Fruit fly (Drosophila melanogaster) whole organism, embryonic: Measurements from ENCODE around the gene mRpL48.

Experiments used
- Blimp-1 ChIP-seq: fragments of 200-800 bp; sonication (Bioruptor generic); optimal IDR thresholded peaks from 3 replicates; lab custom pipeline; 2018; ENCODE audit warnings: missing biosample characterization, missing genetic modification characterization, mild to moderate bottlenecking, moderate library complexity, missing genetic modification reagents
- CG10267 ChIP-seq: fragments of 200-800 bp; sonication (Bioruptor generic); optimal IDR thresholded peaks from 2 replicates; lab custom pipeline; 2018; ENCODE audit warnings: missing biosample characterization, mild to moderate bottlenecking, missing genetic modification characterization, moderate library complexity
- CG11398 ChIP-seq: fragments of 200-800 bp; sonication (Bioruptor generic); optimal IDR thresholded peaks from 2 replicates; lab custom pipeline; 2016; ENCODE audit warnings: missing biosample characterization, missing genetic modification characterization
- CG11695 ChIP-seq: fragments of 200-800 bp; sonication (Bioruptor generic); IDR thresholded peaks from 3 replicates; pipeline ENCODE4 v1.3.6; 2022; ENCODE audit warnings: missing biosample characterization, missing genetic modification characterization
- CG12104 ChIP-seq: fragments of 200-800 bp; sonication (Bioruptor generic); optimal IDR thresholded peaks from 3 replicates; lab custom pipeline; 2016; ENCODE audit warnings: missing biosample characterization, missing genetic modification characterization
- CG12155 ChIP-seq: fragments of 200-800 bp; sonication (Bioruptor generic); optimal IDR thresholded peaks from 3 replicates; lab custom pipeline; 2016; ENCODE audit warnings: missing biosample characterization, missing genetic modification characterization
- CG12659 ChIP-seq: fragments of 200-800 bp; sonication (Bioruptor generic); optimal IDR thresholded peaks from 3 replicates; lab custom pipeline; 2017; ENCODE audit warnings: mild to moderate bottlenecking, missing biosample characterization, missing genetic modification reagents, missing genetic modification characterization
- CG13287 ChIP-seq: fragments of 200-800 bp; sonication (Bioruptor generic); IDR thresholded peaks from 2 replicates; pipeline ENCODE4 v1.3.6; 2022; ENCODE audit warnings: missing biosample characterization, missing genetic modification characterization; ENCODE audit not compliant: partially characterized antibody
- CG14441 ChIP-seq: fragments of 200-800 bp; sonication (Bioruptor generic); IDR thresholded peaks from 2 replicates; pipeline ENCODE4 v1.3.6; 2022; ENCODE audit warnings: missing biosample characterization, missing genetic modification characterization
- CG15696 ChIP-seq: fragments of 200-800 bp; sonication (Bioruptor generic); optimal IDR thresholded peaks from 2 replicates; lab custom pipeline; 2019; ENCODE audit warnings: missing biosample characterization, mild to moderate bottlenecking, missing genetic modification characterization, moderate library complexity
- CG1603 ChIP-seq: fragments of 200-800 bp; sonication (Bioruptor generic); optimal IDR thresholded peaks from 2 replicates; lab custom pipeline; 2019; ENCODE audit warnings: missing biosample characterization, mild to moderate bottlenecking, missing genetic modification characterization, moderate library complexity
- CG34422 ChIP-seq: fragments of 200-800 bp; sonication (Bioruptor generic); IDR thresholded peaks from 3 replicates; pipeline ENCODE4 v1.3.6; 2022; ENCODE audit warnings: missing biosample characterization, missing genetic modification characterization
- CG3726 ChIP-seq: fragments of 200-800 bp; sonication (Bioruptor generic); IDR thresholded peaks from 3 replicates; pipeline ENCODE4, ENCODE4 v1.3.6; 2022; ENCODE audit warnings: missing biosample characterization, missing genetic modification characterization
- CG3847 ChIP-seq: fragments of 200-800 bp; sonication (Bioruptor generic); IDR thresholded peaks from 2 replicates; pipeline ENCODE4 v1.3.6; 2022; ENCODE audit warnings: missing biosample characterization, missing genetic modification characterization
- CG3995 ChIP-seq: fragments of 200-800 bp; sonication (Bioruptor generic); optimal IDR thresholded peaks from 3 replicates; lab custom pipeline; 2016; ENCODE audit warnings: missing biosample characterization, missing genetic modification characterization
- CG4328 ChIP-seq: fragments of 200-800 bp; sonication (Bioruptor generic); optimal IDR thresholded peaks from 3 replicates; lab custom pipeline; 2017; ENCODE audit warnings: missing biosample characterization, missing genetic modification reagents, missing genetic modification characterization
- CG4404 ChIP-seq: fragments of 200-800 bp; sonication (Bioruptor generic); IDR thresholded peaks from 2 replicates; pipeline ENCODE4 v1.3.6; 2022; ENCODE audit warnings: missing biosample characterization, missing genetic modification characterization
- CG4424 ChIP-seq: fragments of 200-800 bp; sonication (Bioruptor generic); optimal IDR thresholded peaks from 3 replicates; lab custom pipeline; 2016; ENCODE audit warnings: missing biosample characterization, missing genetic modification characterization
- CG6765 ChIP-seq: fragments of 200-800 bp; sonication (Bioruptor generic); optimal IDR thresholded peaks from 3 replicates; lab custom pipeline; 2017; ENCODE audit warnings: missing biosample characterization, mild to moderate bottlenecking, missing genetic modification characterization
- CTCF ChIP-seq: fragments of 200-800 bp; sonication (Bioruptor generic); optimal IDR thresholded peaks from 2 replicates; lab custom pipeline; 2017; ENCODE audit warnings: missing biosample characterization, mild to moderate bottlenecking, missing genetic modification characterization, moderate library complexity
- Hey ChIP-seq: fragments of 200-800 bp; sonication (Bioruptor generic); optimal IDR thresholded peaks from 3 replicates; lab custom pipeline; 2018; ENCODE audit warnings: missing biosample characterization, mild to moderate bottlenecking, missing genetic modification characterization
- Lim3 ChIP-seq: fragments of 200-800 bp; sonication (Bioruptor generic); IDR thresholded peaks from 2 replicates; pipeline ENCODE4 v1.3.6; 2022; ENCODE audit warnings: missing biosample characterization, missing genetic modification characterization
- MBD-R2 ChIP-seq: fragments of 200-800 bp; sonication (Bioruptor generic); IDR thresholded peaks from 2 replicates; pipeline ENCODE4 v1.3.6; 2022; ENCODE audit warnings: missing biosample characterization, missing genetic modification characterization
- Oli ChIP-seq: fragments of 200-800 bp; sonication (Bioruptor generic); optimal IDR thresholded peaks from 2 replicates; lab custom pipeline; 2018; ENCODE audit warnings: missing biosample characterization, mild to moderate bottlenecking, missing genetic modification characterization, moderate library complexity
- Rfx ChIP-seq: fragments of 200-800 bp; sonication (Bioruptor generic); IDR thresholded peaks from 2 replicates; pipeline ENCODE4 v1.3.6; 2022; ENCODE audit warnings: missing biosample characterization, missing genetic modification characterization
- Sry-β ChIP-seq: fragments of 200-800 bp; sonication (Bioruptor generic); optimal IDR thresholded peaks from 2 replicates; lab custom pipeline; 2018; ENCODE audit warnings: missing biosample characterization, mild to moderate bottlenecking, missing genetic modification characterization, moderate library complexity
- Vsx1 ChIP-seq: fragments of 200-800 bp; sonication (Bioruptor generic); optimal IDR thresholded peaks from 2 replicates; lab custom pipeline; 2017; ENCODE audit warnings: missing biosample characterization, mild to moderate bottlenecking, missing genetic modification characterization, missing genetic modification reagents
- ab ChIP-seq: fragments of 200-800 bp; sonication (Bioruptor generic); optimal IDR thresholded peaks from 2 replicates; lab custom pipeline; 2016; ENCODE audit warnings: missing biosample characterization, missing genetic modification characterization
- amos ChIP-seq: fragments of 200-800 bp; sonication (Bioruptor generic); IDR thresholded peaks from 2 replicates; pipeline ENCODE4 v1.3.6; 2022; ENCODE audit warnings: missing biosample characterization, missing genetic modification characterization; ENCODE audit not compliant: partially characterized antibody
- ara ChIP-seq: fragments of 200-800 bp; sonication (Bioruptor generic); IDR thresholded peaks from 2 replicates; pipeline ENCODE4 v1.3.6; 2022; ENCODE audit warnings: missing biosample characterization, missing genetic modification characterization
- cg ChIP-seq: fragments of 200-800 bp; sonication (Bioruptor generic); optimal IDR thresholded peaks from 3 replicates; lab custom pipeline; 2019; ENCODE audit warnings: missing biosample characterization, mild to moderate bottlenecking, missing genetic modification characterization, moderate library complexity
- crol ChIP-seq: fragments of 200-800 bp; sonication (Bioruptor generic); IDR thresholded peaks from 2 replicates; pipeline ENCODE4 v1.3.6; 2022; ENCODE audit warnings: missing biosample characterization, missing genetic modification characterization
- crp ChIP-seq, 2 experiments: fragments of 200-800 bp; sonication (Bioruptor generic); optimal IDR thresholded peaks; 2 replicates in 1 of 2; 3 replicates in 1 of 2; lab custom pipeline; 2017; ENCODE audit warnings: missing biosample characterization in 2 of 2, missing genetic modification characterization in 2 of 2, mild to moderate bottlenecking in 1 of 2, moderate library complexity in 1 of 2
- dm ChIP-seq: fragments of 200-800 bp; sonication (Bioruptor generic); optimal IDR thresholded peaks from 3 replicates; lab custom pipeline; 2016; ENCODE audit warnings: missing biosample characterization, missing genetic modification characterization
- grn ChIP-seq: fragments of 200-800 bp; sonication (Bioruptor generic); optimal IDR thresholded peaks from 3 replicates; lab custom pipeline; 2017; ENCODE audit warnings: missing biosample characterization, missing genetic modification characterization
- gsb-n ChIP-seq: fragments of 200-800 bp; sonication (Bioruptor generic); optimal IDR thresholded peaks from 3 replicates; lab custom pipeline; 2018; ENCODE audit warnings: missing biosample characterization, mild to moderate bottlenecking, missing genetic modification characterization
- odd ChIP-seq: fragments of 200-800 bp; sonication (Bioruptor generic); optimal IDR thresholded peaks from 2 replicates; lab custom pipeline; 2017; ENCODE audit warnings: missing biosample characterization, mild to moderate bottlenecking, missing genetic modification characterization
- peb ChIP-seq: fragments of 200-800 bp; sonication (Bioruptor generic); IDR thresholded peaks from 2 replicates; pipeline ENCODE4 v1.3.6; 2022; ENCODE audit warnings: missing biosample characterization, missing genetic modification characterization
- phol ChIP-seq: fragments of 200-800 bp; sonication (Bioruptor generic); optimal IDR thresholded peaks from 3 replicates; lab custom pipeline; 2018; ENCODE audit warnings: missing biosample characterization, mild to moderate bottlenecking, missing genetic modification characterization, moderate library complexity
- pzg ChIP-seq: fragments of 200-800 bp; sonication (Bioruptor generic); optimal IDR thresholded peaks from 3 replicates; lab custom pipeline; 2018; ENCODE audit warnings: missing biosample characterization, mild to moderate bottlenecking, missing genetic modification characterization, moderate library complexity
- ranshi ChIP-seq: fragments of 200-800 bp; sonication (Bioruptor generic); IDR thresholded peaks from 2 replicates; pipeline ENCODE4 v1.3.6; 2022; ENCODE audit warnings: missing biosample characterization, missing genetic modification characterization
- slbo ChIP-seq: fragments of 200-800 bp; sonication (Bioruptor generic); IDR thresholded peaks from 2 replicates; pipeline ENCODE4 v1.3.6; 2022; ENCODE audit warnings: missing biosample characterization, missing genetic modification characterization
- slp2 ChIP-seq: fragments of 200-800 bp; sonication (Bioruptor generic); optimal IDR thresholded peaks from 2 replicates; lab custom pipeline; 2016; ENCODE audit warnings: missing biosample characterization, missing genetic modification characterization
- sna ChIP-seq: fragments of 200-800 bp; sonication (Bioruptor generic); IDR thresholded peaks from 2 replicates; pipeline ENCODE4 v1.3.6; 2022; ENCODE audit warnings: missing biosample characterization, missing genetic modification characterization; ENCODE audit not compliant: partially characterized antibody
- stc ChIP-seq: fragments of 200-800 bp; sonication (Bioruptor generic); IDR thresholded peaks from 2 replicates; pipeline ENCODE4 v1.3.6; 2022; ENCODE audit warnings: missing biosample characterization, missing genetic modification characterization
- stwl ChIP-seq: fragments of 200-800 bp; sonication (Bioruptor generic); optimal IDR thresholded peaks from 3 replicates; lab custom pipeline; 2018; ENCODE audit warnings: missing biosample characterization, mild to moderate bottlenecking, missing genetic modification characterization, moderate library complexity
- tin ChIP-seq: fragments of 200-800 bp; sonication (Bioruptor generic); optimal IDR thresholded peaks from 3 replicates; lab custom pipeline; 2016; ENCODE audit warnings: missing biosample characterization, missing genetic modification characterization
- trem ChIP-seq: fragments of 200-800 bp; optimal IDR thresholded peaks from 3 replicates; lab custom pipeline; 2019; ENCODE audit warnings: missing biosample characterization, mild to moderate bottlenecking, missing genetic modification characterization, moderate library complexity
- vvl ChIP-seq: fragments of 200-800 bp; sonication (Bioruptor generic); IDR thresholded peaks from 2 replicates; pipeline ENCODE4 v1.3.6; 2022; ENCODE audit warnings: missing biosample characterization, missing genetic modification characterization
- zen ChIP-seq: fragments of 200-800 bp; sonication (Bioruptor generic); optimal IDR thresholded peaks from 3 replicates; lab custom pipeline; 2018; ENCODE audit warnings: missing biosample characterization, mild to moderate bottlenecking, missing genetic modification characterization, moderate library complexity

mRpL48 gene

dm6 chr2L:1727826-1728619 lies 17.8 kb downstream of the mRpL48 start (continued):
- peak; percentile 95 for TF ChIP-seq CG12155 (GFP tag; lab: Kevin White, UChicago)
- peak; percentile 99 for TF ChIP-seq CG4328
- peak; percentile 88 for TF ChIP-seq Hey (tag; lab: Kevin White, UChicago)
- TF ChIP-seq vvl = peak; percentile 98
- TF ChIP-seq CG4404 (GFP tag; lab: Robert Waterston, UW) = peak; percentile 95
- peak; percentile 96 for TF ChIP-seq CG12104 (GFP tag; lab: Kevin White, UChicago)
- peak; percentile 61 for TF ChIP-seq grn
- TF ChIP-seq CG4424 (GFP tag; lab: Kevin White, UChicago) = peak; percentile 92
- TF ChIP-seq CG11398 (GFP tag; lab: Kevin White, UChicago) = peak; percentile 69
- peak; percentile 48 for TF ChIP-seq Sry-β (GFP tag; lab: Kevin White, UChicago)
- peak; percentile 97 for TF ChIP-seq gsb-n
- TF ChIP-seq amos (GFP tag; lab: Robert Waterston, UW) = peak; percentile 72; the same call in 1 of the 2 replicates
- peak; percentile 94 for TF ChIP-seq Blimp-1 (GFP tag; lab: Kevin White, UChicago)
- peak; percentile 46 for TF ChIP-seq CG1603
- TF ChIP-seq Lim3 = peak; percentile 75
- TF ChIP-seq CG11695 = peak; percentile 97
- peak; percentile 91 for TF ChIP-seq peb
- peak; percentile 90 for TF ChIP-seq CG15696 (tag; lab: Kevin White, UChicago)
- no peak for TF ChIP-seq phol (tag; lab: Kevin White, UChicago)
- TF ChIP-seq Vsx1 (GFP tag; lab: Kevin White, UChicago) = peak; percentile 97
- TF ChIP-seq ara (GFP tag; lab: Robert Waterston, UW) = peak; percentile 94
- no peak; the same call in none of the 2 replicates for TF ChIP-seq crol (GFP tag; lab: Robert Waterston, UW)
- TF ChIP-seq, all 482 proteins: peak for 450

dm6 chr2L:1728620-1728944 lies 18.3 kb downstream of the mRpL48 start, which contains the start of gene Rrp40:
Gene Rrp40, plus strand, starts transcription at chr2L:1728732.
- no peak for TF ChIP-seq ranshi
- peak; percentile 38 for TF ChIP-seq CG12659
- TF ChIP-seq pzg (GFP tag; lab: Kevin White, UChicago) = peak; percentile 60
- TF ChIP-seq ab (GFP tag; lab: Kevin White, UChicago) = no peak
- 0 out of 2 replicates have a peak, but pooled peaks have one; percentile 7 for TF ChIP-seq Rfx (GFP tag; lab: Robert Waterston, UW)
- peak; percentile 21; the same call in 1 of the 2 replicates for TF ChIP-seq CG13287 (GFP tag; lab: Robert Waterston, UW)
- peak; percentile 14 for TF ChIP-seq trem (tag; lab: Kevin White, UChicago)
- TF ChIP-seq cg (GFP tag; lab: Kevin White, UChicago) = peak; percentile 49
- no peak for TF ChIP-seq odd (GFP tag; lab: Kevin White, UChicago)
- TF ChIP-seq zen (tag; lab: Kevin White, UChicago) = no peak
- peak; percentile 66 for TF ChIP-seq dm (GFP tag; lab: Kevin White, UChicago)
- TF ChIP-seq CG10267 = peak; percentile 94
- peak; percentile 5 for TF ChIP-seq CG3995
- TF ChIP-seq stc = no peak
- TF ChIP-seq stwl (tag; lab: Kevin White, UChicago) = peak; percentile 71
- no peak for TF ChIP-seq CG3847 (GFP tag; lab: Robert Waterston, UW)
- TF ChIP-seq slp2 (GFP tag; lab: Kevin White, UChicago) = no peak
- TF ChIP-seq Oli (tag; lab: Kevin White, UChicago) = peak; percentile 13
- TF ChIP-seq CTCF (GFP tag; lab: Kevin White, UChicago) = peak; percentile 12
- peak; percentile 17; the same call in 1 of the 2 replicates for TF ChIP-seq slbo
- no peak for TF ChIP-seq CG3726 (GFP tag; lab: Robert Waterston, UW)
- TF ChIP-seq tin (GFP tag; lab: Kevin White, UChicago) = no peak
- TF ChIP-seq sna (GFP tag; lab: Robert Waterston, UW) = 0 out of 2 replicates have a peak, but pooled peaks have one; percentile 22
- TF ChIP-seq crp (GFP tag; optimal IDR thresholded peaks at IDR 0.05; lab: Kevin White, UChicago) = peak; percentile 55 to 96
- no peak for TF ChIP-seq CG6765 (GFP tag; lab: Kevin White, UChicago)
- peak; percentile 74 for TF ChIP-seq MBD-R2 (GFP tag; lab: Robert Waterston, UW)
- TF ChIP-seq CG14441 = no peak
- peak; percentile 38; the same call in 1 of the 3 replicates for TF ChIP-seq CG34422 (GFP tag; lab: Robert Waterston, UW)
- peak; percentile 33 for TF ChIP-seq CG1603
